Fruit fly (Drosophila melanogaster) whole organism, pupa: ENCODE measurements around the gene ash2.

Source experiments
- CG10348 ChIP-seq: fragments of 200-800 bp; sonication (Bioruptor generic); IDR thresholded peaks from 2 replicates; pipeline ENCODE4 v1.3.6; 2022; ENCODE audit warnings: missing biosample characterization, missing genetic modification characterization
- CG12605 ChIP-seq: fragments of 200-800 bp; sonication (Bioruptor generic); IDR thresholded peaks from 2 replicates; pipeline ENCODE4 v1.3.6; 2022; ENCODE audit warnings: missing biosample characterization, missing genetic modification characterization
- CG13204 ChIP-seq: fragments of 200-800 bp; sonication (Bioruptor generic); optimal IDR thresholded peaks from 2 replicates; lab custom pipeline; 2018; ENCODE audit warnings: missing biosample characterization, mild to moderate bottlenecking, missing genetic modification characterization, moderate library complexity
- CG14655 ChIP-seq: fragments of 200-800 bp; sonication (Bioruptor generic); optimal IDR thresholded peaks from 3 replicates; lab custom pipeline; 2017; ENCODE audit warnings: mild to moderate bottlenecking, missing biosample characterization, missing genetic modification reagents, missing genetic modification characterization
- CG15710 ChIP-seq: fragments of 200-800 bp; sonication (Bioruptor generic); optimal IDR thresholded peaks from 2 replicates; lab custom pipeline; 2018; ENCODE audit warnings: missing biosample characterization, mild to moderate bottlenecking, missing genetic modification characterization, moderate library complexity
- CG17806 ChIP-seq: fragments of 200-800 bp; sonication (Bioruptor generic); optimal IDR thresholded peaks from 2 replicates; lab custom pipeline; 2018; ENCODE audit warnings: missing biosample characterization, mild to moderate bottlenecking, missing genetic modification characterization, moderate library complexity
- CG32121 ChIP-seq: fragments of 200-800 bp; sonication (Bioruptor generic); IDR thresholded peaks from 2 replicates; pipeline ENCODE4 v1.3.6; 2022; ENCODE audit warnings: missing biosample characterization, missing genetic modification characterization
- CG34367 ChIP-seq: fragments of 200-800 bp; sonication (Bioruptor generic); optimal IDR thresholded peaks from 2 replicates; lab custom pipeline; 2018; ENCODE audit warnings: missing biosample characterization, mild to moderate bottlenecking, missing genetic modification characterization
- CG4496 ChIP-seq: fragments of 200-800 bp; sonication (Bioruptor generic); IDR thresholded peaks from 3 replicates; pipeline ENCODE4 v1.3.6; 2022; ENCODE audit warnings: missing biosample characterization, missing genetic modification characterization
- CG8159 ChIP-seq: fragments of 200-800 bp; sonication (Bioruptor generic); optimal IDR thresholded peaks from 3 replicates; lab custom pipeline; 2018; ENCODE audit warnings: missing biosample characterization, mild to moderate bottlenecking, missing genetic modification characterization, moderate library complexity
- CG8301 ChIP-seq: fragments of 200-800 bp; sonication (Bioruptor generic); optimal IDR thresholded peaks from 2 replicates; lab custom pipeline; 2018; ENCODE audit warnings: missing biosample characterization, mild to moderate bottlenecking, missing genetic modification characterization
- CG9948 ChIP-seq: fragments of 200-800 bp; sonication (Bioruptor generic); optimal IDR thresholded peaks from 2 replicates; lab custom pipeline; 2018; ENCODE audit warnings: missing biosample characterization, mild to moderate bottlenecking, missing genetic modification characterization, moderate library complexity
- D1 ChIP-seq: fragments of 200-800 bp; sonication (Bioruptor generic); optimal IDR thresholded peaks from 2 replicates; lab custom pipeline; 2018; ENCODE audit warnings: missing biosample characterization, mild to moderate bottlenecking, missing genetic modification characterization, moderate library complexity
- EcR ChIP-seq: fragments of 200-800 bp; sonication (Bioruptor generic); optimal IDR thresholded peaks from 3 replicates; lab custom pipeline; 2019; ENCODE audit warnings: missing biosample characterization, missing genetic modification characterization, mild to moderate bottlenecking, moderate library complexity, missing genetic modification reagents
- Ets98B ChIP-seq: fragments of 200-800 bp; sonication (Bioruptor generic); IDR thresholded peaks from 2 replicates; pipeline ENCODE4 v1.3.6; 2022; ENCODE audit warnings: missing biosample characterization, missing genetic modification characterization
- Pif1A ChIP-seq: fragments of 200-800 bp; sonication (Bioruptor generic); optimal IDR thresholded peaks from 3 replicates; lab custom pipeline; 2016; ENCODE audit warnings: missing biosample characterization, missing genetic modification characterization
- Pif1B ChIP-seq: fragments of 200-800 bp; sonication (Bioruptor generic); optimal IDR thresholded peaks from 3 replicates; lab custom pipeline; 2016; ENCODE audit warnings: missing biosample characterization, missing genetic modification characterization
- Snoo ChIP-seq: fragments of 200-800 bp; sonication (Bioruptor generic); optimal IDR thresholded peaks from 3 replicates; lab custom pipeline; 2017; ENCODE audit warnings: missing biosample characterization, mild to moderate bottlenecking, missing genetic modification characterization, inconsistent platforms
- fd96Ca ChIP-seq: fragments of 200-800 bp; sonication (Bioruptor generic); IDR thresholded peaks from 3 replicates; pipeline ENCODE4 v1.3.6; 2022; ENCODE audit warnings: missing biosample characterization, missing genetic modification characterization
- gl ChIP-seq: fragments of 200-800 bp; sonication (Bioruptor generic); optimal IDR thresholded peaks from 2 replicates; lab custom pipeline; 2018; ENCODE audit warnings: missing biosample characterization, mild to moderate bottlenecking, missing genetic modification characterization
- rn ChIP-seq: fragments of 200-800 bp; sonication (Bioruptor generic); IDR thresholded peaks from 2 replicates; pipeline ENCODE4 v1.3.6; 2022; ENCODE audit warnings: missing biosample characterization, missing genetic modification characterization

Gene ash2

DNA sequence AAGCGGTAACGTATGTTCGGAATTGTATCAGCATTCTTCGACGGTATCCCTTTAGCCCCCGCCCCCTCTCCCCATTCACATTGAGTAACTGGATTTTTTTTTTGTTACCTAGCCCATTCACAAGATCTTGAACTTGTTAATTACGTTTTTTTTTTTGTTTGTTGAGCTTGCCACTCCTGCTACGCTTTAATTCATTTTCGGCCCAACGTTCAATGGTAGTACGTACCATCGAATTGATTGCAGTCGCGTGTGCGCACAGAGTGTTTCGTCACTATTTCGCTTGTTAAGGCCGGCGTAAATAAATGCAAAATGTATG is 35.3 kb upstream of the ash2 start:
- TF ChIP-seq CG8301 (tag; lab: Kevin White, UChicago) (no peak), CG8159 (tag; lab: Kevin White, UChicago) (no peak), fd96Ca (GFP tag; lab: Robert Waterston, UW) (no peak), Pif1B (no peak)

DNA sequence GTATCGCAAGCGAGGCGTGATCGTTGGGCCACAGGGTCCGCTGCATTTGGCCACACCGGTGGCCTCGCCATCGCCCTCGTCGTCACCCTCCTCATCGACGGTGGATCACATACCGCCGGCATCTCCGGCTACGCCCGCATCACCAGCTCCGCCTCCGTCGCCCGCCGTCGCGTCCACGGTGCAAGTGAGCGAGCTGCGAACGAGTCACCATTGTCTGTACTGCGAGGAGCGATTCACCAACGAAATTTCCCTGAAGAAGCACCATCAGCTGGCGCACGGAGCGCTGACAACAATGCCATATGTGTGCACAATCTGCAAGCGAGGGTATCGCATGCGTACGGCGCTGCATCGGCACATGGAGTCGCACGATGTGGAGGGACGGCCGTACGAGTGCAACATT is 29.4 kb upstream of the ash2 start:
- TF ChIP-seq CG14655 (no peak), D1 (tag; lab: Kevin White, UChicago) (no peak), rn (GFP tag; lab: Robert Waterston, UW) (no peak), Snoo (tag; lab: Kevin White, UChicago) (no peak), CG13204 (no peak), CG15710 (no peak), CG4496 (GFP tag; lab: Robert Waterston, UW) (no peak), CG9948 (tag; lab: Kevin White, UChicago) (no peak), CG17806 (tag; lab: Kevin White, UChicago) (no peak), Pif1A (GFP tag; lab: Kevin White, UChicago) (no peak), Ets98B (GFP tag; lab: Robert Waterston, UW) (no peak), CG10348 (GFP tag; lab: Robert Waterston, UW) (no peak), EcR (GFP tag; lab: Kevin White, UChicago) (no peak), CG8301 (tag; lab: Kevin White, UChicago) (no peak), Pif1B (no peak), gl (no peak)

DNA sequence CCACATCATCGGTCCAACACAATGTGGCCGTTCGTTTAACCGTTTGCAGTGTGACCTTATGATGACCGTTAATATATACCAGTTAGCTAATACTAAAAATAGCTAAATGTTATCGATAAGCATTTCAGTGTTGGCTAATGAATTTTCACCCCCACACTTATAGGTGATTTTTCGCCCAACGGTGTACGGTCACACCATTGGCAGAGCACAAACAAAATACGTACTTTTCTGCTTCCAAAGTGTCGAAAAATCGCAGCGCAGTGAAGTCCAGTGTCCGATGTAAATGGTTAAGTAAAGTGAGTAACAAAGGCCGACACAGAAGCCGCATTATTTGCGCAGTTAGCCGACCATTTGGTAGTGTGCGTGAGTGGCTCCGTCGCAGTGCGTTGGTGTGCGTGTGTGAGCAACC is 24.4 kb upstream of the ash2 start, which contains the start of the genes Syx18 and atl:
Syx18 (minus strand) TSS at position 46 of the 409 bp plus-strand sequence.
atl (plus strand) TSS at position 155 of the 409 bp plus-strand sequence.
- TF ChIP-seq CG12605 (GFP tag; lab: Robert Waterston, UW), result no peak
- peak; percentile 47 for TF ChIP-seq EcR (GFP tag; lab: Kevin White, UChicago)

DNA sequence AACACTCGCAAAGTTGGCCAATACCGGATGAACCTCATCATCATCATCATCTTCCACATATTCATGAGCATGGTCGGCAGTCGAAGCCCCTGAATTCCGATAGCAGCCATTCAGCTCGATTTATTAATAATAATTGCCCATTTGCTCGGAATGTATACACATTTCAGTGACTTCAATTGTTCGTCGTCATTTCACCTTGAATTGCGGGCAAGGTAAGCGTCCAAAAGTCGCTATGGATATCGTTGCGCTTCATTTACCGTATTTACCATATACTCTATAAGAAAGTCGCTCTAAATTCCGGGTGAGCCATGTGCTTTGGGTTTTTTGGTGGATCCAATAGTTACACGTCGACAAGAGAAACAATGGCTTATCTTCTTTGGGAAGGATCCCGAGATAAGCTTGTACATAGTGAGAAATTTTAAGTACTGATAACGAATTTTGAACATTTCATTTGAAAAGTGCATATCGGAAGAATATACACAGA is 23.9 kb upstream of the ash2 start:
- TF ChIP-seq CG8159 (tag; lab: Kevin White, UChicago) (peak; percentile 27), fd96Ca (GFP tag; lab: Robert Waterston, UW) (peak; percentile 12; the same call in 1 of the 3 replicates), EcR (GFP tag; lab: Kevin White, UChicago) (peak; percentile 7), CG4496 (GFP tag; lab: Robert Waterston, UW) (peak; percentile 47; the same call in 1 of the 3 replicates), CG13204 (no peak), CG17806 (tag; lab: Kevin White, UChicago) (peak; percentile 1), gl (no peak), CG8301 (tag; lab: Kevin White, UChicago) (peak; percentile 17), CG12605 (GFP tag; lab: Robert Waterston, UW) (0 out of 2 replicates have a peak, but pooled peaks have one; percentile 26), CG14655 (no peak), CG34367 (tag; lab: Kevin White, UChicago) (no peak), CG32121 (GFP tag; lab: Robert Waterston, UW) (peak; percentile 29; the same call in 1 of the 2 replicates), rn (GFP tag; lab: Robert Waterston, UW) (no peak)
- TF ChIP-seq, all 21 proteins: peak for 8

DNA sequence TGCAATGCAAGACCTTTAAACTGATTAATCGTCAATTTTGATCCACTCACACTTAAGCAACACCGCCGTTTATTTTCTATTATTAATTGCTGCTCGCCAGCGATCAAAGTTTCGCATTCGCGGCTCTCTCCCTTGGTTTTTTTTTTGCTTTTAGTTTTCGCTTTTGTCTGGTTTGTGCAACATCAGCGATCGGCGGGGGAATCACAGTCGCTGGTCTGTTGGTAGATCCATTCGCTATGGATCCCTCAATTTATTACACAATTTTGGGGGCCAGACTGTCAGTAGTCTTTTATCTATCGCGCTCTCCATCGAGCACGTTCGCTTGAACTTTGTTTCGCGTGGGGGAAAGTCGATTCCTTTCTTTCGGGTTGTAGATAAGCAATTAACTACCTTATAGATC is 23.3 kb upstream of the ash2 start:
- TF ChIP-seq rn (GFP tag; lab: Robert Waterston, UW) (no peak), CG10348 (GFP tag; lab: Robert Waterston, UW) (no peak), Ets98B (GFP tag; lab: Robert Waterston, UW) (no peak), EcR (GFP tag; lab: Kevin White, UChicago) (no peak), Pif1B (no peak), CG4496 (GFP tag; lab: Robert Waterston, UW) (no peak), Pif1A (GFP tag; lab: Kevin White, UChicago) (no peak)
- TF ChIP-seq, all 21 proteins: peak for 0

DNA sequence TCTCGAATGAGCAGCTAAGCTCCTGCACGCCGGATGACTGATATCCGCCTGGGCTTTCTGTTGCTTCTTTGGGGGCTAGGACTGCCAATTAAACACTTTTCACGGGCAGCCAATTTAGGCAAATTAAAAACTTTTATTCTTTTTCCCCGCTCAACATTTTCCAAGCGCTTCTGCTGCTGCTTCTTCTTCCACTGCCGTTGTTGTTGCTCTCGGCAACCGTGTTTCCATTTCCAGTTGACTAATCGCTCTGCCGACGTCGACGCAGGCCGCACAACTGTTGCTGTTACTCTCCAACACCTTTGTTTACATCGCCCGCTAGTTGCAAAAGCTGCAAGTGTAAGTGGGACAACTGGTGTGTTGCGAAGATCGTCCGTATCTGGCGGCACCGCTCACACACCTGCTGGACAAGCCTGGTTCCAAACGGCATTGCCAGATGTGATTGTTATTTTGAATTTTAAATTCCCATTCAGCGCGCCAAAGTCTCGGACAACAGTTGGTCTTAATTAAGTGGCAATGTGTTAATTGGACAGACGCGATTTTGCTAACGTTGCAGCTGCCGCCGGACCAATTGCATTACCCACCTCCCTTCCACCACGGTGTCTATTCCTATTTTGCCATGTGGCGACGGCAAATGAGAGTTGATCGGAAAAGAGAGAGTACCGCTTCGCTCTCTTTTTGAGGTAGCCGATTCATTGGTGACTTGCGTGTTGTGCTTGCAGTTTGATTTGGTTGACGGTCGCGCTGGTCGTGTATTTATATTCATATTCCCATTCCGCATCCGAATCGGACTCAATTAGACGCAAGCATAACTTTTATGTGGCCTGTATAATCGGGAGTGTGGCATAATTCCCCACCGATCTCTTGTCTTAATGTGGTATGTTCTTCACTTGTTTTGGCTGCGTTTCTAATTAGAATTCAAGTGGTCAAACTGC is 19.8 kb upstream of the ash2 start, which contains the start of gene Wsck:
Wsck (minus strand) TSS at position 199 of the 932 bp plus-strand sequence.
- TF ChIP-seq Snoo (tag; lab: Kevin White, UChicago), result peak; percentile 17
- no peak for TF ChIP-seq CG13204
- peak; percentile 46 for TF ChIP-seq EcR (GFP tag; lab: Kevin White, UChicago)
- TF ChIP-seq, all 21 proteins: peak for 2

DNA sequence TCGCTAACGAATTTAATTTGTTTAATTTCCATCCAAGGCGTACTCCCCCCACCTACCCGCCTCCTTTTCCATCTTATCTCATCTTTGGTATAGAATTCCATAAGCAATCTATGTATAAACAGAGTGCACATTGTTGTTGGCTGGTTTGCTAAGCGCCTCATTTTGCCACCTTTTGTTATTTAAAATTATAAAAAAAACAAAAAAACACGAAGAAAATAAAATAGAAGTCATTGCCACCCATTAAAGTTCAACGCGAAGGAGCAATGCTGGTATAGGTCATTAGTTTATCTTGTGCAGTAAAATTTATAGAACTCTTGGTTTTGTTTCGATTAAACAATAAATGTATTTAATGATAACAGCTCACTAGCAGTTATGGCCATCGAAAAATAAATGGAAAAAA is 15.6 kb upstream of the ash2 start:
- no peak for TF ChIP-seq D1 (tag; lab: Kevin White, UChicago)
- no peak for TF ChIP-seq Pif1A (GFP tag; lab: Kevin White, UChicago)
- TF ChIP-seq Ets98B (GFP tag; lab: Robert Waterston, UW), result no peak
- no peak for TF ChIP-seq CG34367 (tag; lab: Kevin White, UChicago)
- TF ChIP-seq Snoo (tag; lab: Kevin White, UChicago), result no peak
- TF ChIP-seq CG9948 (tag; lab: Kevin White, UChicago), result no peak
- TF ChIP-seq, all 21 proteins: peak for 0
